Worm (Caenorhabditis elegans) whole organism, L1 larva: ENCODE results near the gene mvk-1.

Source experiments
- C04F5.9 ChIP-seq: sonication (generic microtip); optimal IDR thresholded peaks from 2 replicates; lab custom pipeline; 2016; ENCODE audit warnings: missing genetic modification characterization, missing compliant biosample characterization
- aha-1 ChIP-seq: fragments of 150-350 bp; optimal IDR thresholded peaks from 2 replicates; lab custom pipeline; 2014; ENCODE audit warnings: missing biosample characterization, missing genetic modification characterization
- alr-1 ChIP-seq: fragments of 200-800 bp; sonication (Bioruptor generic); optimal IDR thresholded peaks from 2 replicates; lab custom pipeline; 2018; ENCODE audit warnings: borderline replicate concordance, mild to moderate bottlenecking, missing genetic modification characterization, missing compliant biosample characterization
- aly-2 ChIP-seq: fragments of 150-350 bp; optimal IDR thresholded peaks from 2 replicates; lab custom pipeline; 2014; ENCODE audit warnings: missing biosample characterization, missing genetic modification characterization
- ama-1 ChIP-seq: fragments of 150-350 bp; optimal IDR thresholded peaks from 2 replicates; lab custom pipeline; 2014
- blmp-1 ChIP-seq: fragments of 150-350 bp; optimal IDR thresholded peaks from 2 replicates; lab custom pipeline; 2014; ENCODE audit warnings: missing biosample characterization, missing genetic modification characterization
- ceh-63 ChIP-seq: fragments of 200-800 bp; sonication (Bioruptor generic); optimal IDR thresholded peaks from 2 replicates; lab custom pipeline; 2018; ENCODE audit warnings: mild to moderate bottlenecking, missing genetic modification characterization, missing compliant biosample characterization
- ceh-88 ChIP-seq: fragments of 200-800 bp; sonication (Bioruptor generic); IDR thresholded peaks from 2 replicates; pipeline ENCODE4 v1.3.6; 2022; ENCODE audit warnings: missing genetic modification characterization, missing compliant biosample characterization
- ces-1 ChIP-seq: fragments of 150-350 bp; optimal IDR thresholded peaks from 2 replicates; lab custom pipeline; 2014; ENCODE audit warnings: missing biosample characterization, missing genetic modification reagents, missing genetic modification characterization
- efl-1 ChIP-seq, 4 experiments: fragments of 150-350 bp; optimal IDR thresholded peaks in 3 of 4; peaks in 1 of 4; 1 replicate in 1 of 4; 2 replicates in 3 of 4; lab custom pipeline; 2014; ENCODE audit warnings: missing biosample characterization in 2 of 4, missing genetic modification characterization in 2 of 4, missing genetic modification reagents in 2 of 4
- elt-2 ChIP-seq: sonication (generic microtip); optimal IDR thresholded peaks from 2 replicates; lab custom pipeline; 2016; ENCODE audit warnings: missing genetic modification characterization, mild to moderate bottlenecking, inconsistent platforms, missing compliant biosample characterization, missing genetic modification reagents
- fkh-10 ChIP-seq: sonication (generic microtip); optimal IDR thresholded peaks from 2 replicates; lab custom pipeline; 2017; ENCODE audit warnings: missing biosample characterization, missing genetic modification reagents, missing genetic modification characterization
- fkh-4 ChIP-seq: sonication (generic microtip); optimal IDR thresholded peaks from 2 replicates; lab custom pipeline; 2016; ENCODE audit warnings: missing compliant biosample characterization, missing genetic modification characterization, borderline replicate concordance
- grh-1 ChIP-seq: fragments of 200-800 bp; sonication (Bioruptor generic); IDR thresholded peaks from 2 replicates; pipeline ENCODE4 v1.3.6; 2022; ENCODE audit warnings: missing genetic modification reagents, missing genetic modification characterization, missing compliant biosample characterization
- irx-1 ChIP-seq: sonication (generic microtip); optimal IDR thresholded peaks from 2 replicates; lab custom pipeline; 2016; ENCODE audit warnings: missing genetic modification characterization, missing compliant biosample characterization
- jun-1 ChIP-seq: fragments of 150-350 bp; optimal IDR thresholded peaks from 2 replicates; lab custom pipeline; 2014; ENCODE audit warnings: missing biosample characterization, missing genetic modification reagents, missing genetic modification characterization
- lin-13 ChIP-seq: fragments of 150-350 bp; optimal IDR thresholded peaks from 2 replicates; lab custom pipeline; 2014; ENCODE audit warnings: missing biosample characterization, missing genetic modification reagents, missing genetic modification characterization
- lin-14 ChIP-seq: fragments of 200-800 bp; sonication (Bioruptor generic); optimal IDR thresholded peaks from 2 replicates; lab custom pipeline; 2018; ENCODE audit warnings: mild to moderate bottlenecking, missing genetic modification characterization, moderate library complexity, missing compliant biosample characterization
- lin-35 ChIP-seq, 2 experiments: fragments of 150-350 bp; optimal IDR thresholded peaks; 2 replicates each; lab custom pipeline; 2014; ENCODE audit warnings: missing biosample characterization in 2 of 2, missing genetic modification characterization in 2 of 2, missing genetic modification reagents in 2 of 2
- lir-3 ChIP-seq: sonication (generic microtip); optimal IDR thresholded peaks from 2 replicates; lab custom pipeline; 2016; ENCODE audit warnings: mild to moderate bottlenecking, missing genetic modification characterization, moderate library complexity, missing compliant biosample characterization; ENCODE audit not compliant: poor library complexity
- lsy-2 ChIP-seq, 2 experiments: fragments of 150-350 bp; optimal IDR thresholded peaks; 2 replicates each; lab custom pipeline; 2014; ENCODE audit warnings: missing biosample characterization in 2 of 2, missing genetic modification characterization in 2 of 2
- mab-9 ChIP-seq: fragments of 200-800 bp; sonication (Bioruptor generic); IDR thresholded peaks from 2 replicates; pipeline ENCODE4 v1.3.6; 2022; ENCODE audit warnings: missing genetic modification reagents, missing genetic modification characterization, missing compliant biosample characterization
- mdl-1 ChIP-seq, 2 experiments: fragments of 150-350 bp; optimal IDR thresholded peaks; 2 replicates each; lab custom pipeline; 2014 to 2017; ENCODE audit warnings: missing biosample characterization in 2 of 2, missing genetic modification characterization in 2 of 2, inconsistent platforms in 1 of 2
- mep-1 ChIP-seq: fragments of 150-350 bp; optimal IDR thresholded peaks from 2 replicates; lab custom pipeline; 2014; ENCODE audit warnings: missing biosample characterization, missing genetic modification characterization
- nhr-12 ChIP-seq: sonication (generic microtip); optimal IDR thresholded peaks from 2 replicates; lab custom pipeline; 2017; ENCODE audit warnings: missing biosample characterization, missing genetic modification characterization
- nhr-20 ChIP-seq: sonication (generic microtip); optimal IDR thresholded peaks from 2 replicates; lab custom pipeline; 2016; ENCODE audit warnings: mild to moderate bottlenecking, missing genetic modification characterization, missing compliant biosample characterization
- nhr-237 ChIP-seq: fragments of 150-350 bp; optimal IDR thresholded peaks from 2 replicates; lab custom pipeline; 2014; ENCODE audit warnings: missing biosample characterization, missing genetic modification characterization
- nhr-28 ChIP-seq: fragments of 150-350 bp; optimal IDR thresholded peaks from 2 replicates; lab custom pipeline; 2014; ENCODE audit warnings: missing biosample characterization, missing genetic modification characterization
- nhr-90 ChIP-seq: sonication (generic microtip); optimal IDR thresholded peaks from 2 replicates; lab custom pipeline; 2016; ENCODE audit warnings: mild to moderate bottlenecking, missing genetic modification characterization, missing compliant biosample characterization; ENCODE audit not compliant: poor library complexity
- pax-3 ChIP-seq: fragments of 200-800 bp; sonication (Bioruptor generic); optimal IDR thresholded peaks from 2 replicates; lab custom pipeline; 2018; ENCODE audit warnings: mild to moderate bottlenecking, missing genetic modification characterization, moderate library complexity, missing compliant biosample characterization
- rnt-1 ChIP-seq: sonication (generic microtip); optimal IDR thresholded peaks from 2 replicates; lab custom pipeline; 2016; ENCODE audit warnings: mild to moderate bottlenecking, missing genetic modification characterization, moderate library complexity, missing compliant biosample characterization
- snpc-4 ChIP-seq: fragments of 150-350 bp; optimal IDR thresholded peaks from 2 replicates; lab custom pipeline; 2014; ENCODE audit warnings: missing biosample characterization, missing genetic modification characterization
- snu-23 ChIP-seq: sonication (generic microtip); optimal IDR thresholded peaks from 2 replicates; lab custom pipeline; 2016; ENCODE audit warnings: missing genetic modification characterization, missing compliant biosample characterization
- sup-37 ChIP-seq: fragments of 200-800 bp; sonication (Bioruptor generic); optimal IDR thresholded peaks from 2 replicates; lab custom pipeline; 2018; ENCODE audit warnings: mild to moderate bottlenecking, missing genetic modification characterization, missing compliant biosample characterization
- swsn-7 ChIP-seq: sonication (generic microtip); optimal IDR thresholded peaks from 2 replicates; lab custom pipeline; 2016; ENCODE audit warnings: missing genetic modification characterization, missing compliant biosample characterization
- unc-62 ChIP-seq: fragments of 150-350 bp; optimal IDR thresholded peaks from 2 replicates; lab custom pipeline; 2014; ENCODE audit warnings: missing biosample characterization, missing genetic modification reagents, missing genetic modification characterization
- unc-86 ChIP-seq: sonication (generic microtip); optimal IDR thresholded peaks from 2 replicates; lab custom pipeline; 2016; ENCODE audit warnings: missing genetic modification characterization, missing compliant biosample characterization
- vab-15 ChIP-seq: sonication (generic microtip); optimal IDR thresholded peaks from 2 replicates; lab custom pipeline; 2017; ENCODE audit warnings: missing genotype, mild to moderate bottlenecking, missing genetic modification characterization, missing compliant biosample characterization
- zag-1 ChIP-seq: fragments of 150-350 bp; optimal IDR thresholded peaks from 2 replicates; lab custom pipeline; 2014; ENCODE audit warnings: missing biosample characterization, missing genetic modification characterization
- ztf-11 ChIP-seq, 2 experiments: sonication (generic microtip); optimal IDR thresholded peaks; 2 replicates each; lab custom pipeline; 2016 to 2017; ENCODE audit warnings: missing genetic modification characterization in 2 of 2, missing biosample characterization in 1 of 2, missing compliant biosample characterization in 1 of 2

mvk-1 gene

ce11 chrIII:6102762-6103161, 33.3 kb downstream of the mvk-1 start, which contains the start of gene C05D10.4:
TSS of gene C05D10.4 (minus strand) at chrIII:6102862.
- TF ChIP-seq alr-1 (tag; lab: Kevin White, UChicago) (no peak), lin-14 (GFP tag; lab: Kevin White, UChicago) (no peak), grh-1 (no peak), jun-1 (no peak), pax-3 (tag; lab: Kevin White, UChicago) (no peak), nhr-90 (tag; lab: Kevin White, UChicago) (no peak), C04F5.9 (no peak), ama-1 (lab: Kevin White, UChicago) (no peak)

ce11 chrIII:6095654-6096053, 40.4 kb downstream of the mvk-1 start:
- no peak for TF ChIP-seq aly-2 (tag; lab: Kevin White, UChicago)
- peak; percentile 92 for TF ChIP-seq blmp-1 (tag; lab: Kevin White, UChicago)

- TF ChIP-seq rnt-1 (tag; lab: Kevin White, UChicago) (no peak), mab-9 (GFP tag; lab: Robert Waterston, UW) (no peak), elt-2 (peak; percentile 70)
Observed at ce11 chrIII:6087705-6088359, 48.2 kb downstream of the mvk-1 start, which contains the start of gene wht-1. TSS of gene wht-1 (minus strand) at chrIII:6087755.

- no peak for TF ChIP-seq ama-1 (lab: Kevin White, UChicago)
- TF ChIP-seq zag-1, result no peak
- TF ChIP-seq aha-1, result no peak
- TF ChIP-seq nhr-237, result no peak
- TF ChIP-seq C04F5.9, result no peak
- TF ChIP-seq mep-1, result no peak
- no peak for TF ChIP-seq mdl-1 (tag; optimal IDR thresholded peaks at IDR 0.05; lab: Kevin White, UChicago)
- no peak for TF ChIP-seq ceh-88 (GFP tag; lab: Robert Waterston, UW)
Observed at ce11 chrIII:6085311-6085710, 50.8 kb downstream of the mvk-1 start.

- TF ChIP-seq lin-14 (GFP tag; lab: Kevin White, UChicago), result peak; percentile 37
- TF ChIP-seq lsy-2 (tag; optimal IDR thresholded peaks at IDR 0.05; lab: Kevin White, UChicago), result peak in 1 of 2 experiments; percentile 2
- TF ChIP-seq lin-13 (GFP tag; lab: Kevin White, UChicago), result no peak
- no peak for TF ChIP-seq swsn-7
- TF ChIP-seq, all 84 proteins: peak for 2
Observed at ce11 chrIII:6080263-6080662, 55.8 kb downstream of the mvk-1 start, which contains the start of gene attf-4. TSS of gene attf-4 (plus strand) at chrIII:6080563.

- peak; percentile 53 for TF ChIP-seq lin-14 (GFP tag; lab: Kevin White, UChicago)
- no peak for TF ChIP-seq ces-1 (GFP tag; lab: Kevin White, UChicago)
- peak; percentile 29 for TF ChIP-seq snu-23 (GFP tag; lab: Kevin White, UChicago)
- no peak for TF ChIP-seq fkh-4 (tag; lab: Kevin White, UChicago)
- TF ChIP-seq fkh-10 (GFP tag; lab: Kevin White, UChicago), result no peak
- peak; percentile 30 for TF ChIP-seq vab-15 (tag; lab: Kevin White, UChicago)
- TF ChIP-seq snpc-4 (tag; lab: Kevin White, UChicago), result no peak
- no peak for TF ChIP-seq aha-1
- no peak for TF ChIP-seq ceh-88 (GFP tag; lab: Robert Waterston, UW)
- peak; percentile 9 to 20 for TF ChIP-seq efl-1 (optimal IDR thresholded peaks at IDR 0.05; lab: Kevin White, UChicago)
- TF ChIP-seq efl-1 (GFP tag; optimal IDR thresholded peaks at IDR 0.05 in 1 of 2; lab: Kevin White, UChicago), result peak in 1 of 2 experiments; percentile 65
- TF ChIP-seq nhr-28 (tag; lab: Kevin White, UChicago), result no peak
- TF ChIP-seq lsy-2 (tag; optimal IDR thresholded peaks at IDR 0.05; lab: Kevin White, UChicago), result peak in 1 of 2 experiments; percentile 29
- TF ChIP-seq sup-37, result no peak
- TF ChIP-seq pax-3 (tag; lab: Kevin White, UChicago), result no peak
- no peak for TF ChIP-seq nhr-12
- no peak for TF ChIP-seq jun-1
- no peak for TF ChIP-seq nhr-90 (tag; lab: Kevin White, UChicago)
- TF ChIP-seq alr-1 (tag; lab: Kevin White, UChicago), result no peak
- no peak for TF ChIP-seq nhr-20 (tag; lab: Kevin White, UChicago)
- no peak for TF ChIP-seq irx-1 (tag; lab: Kevin White, UChicago)
- TF ChIP-seq mep-1, result peak; percentile 25
- TF ChIP-seq ceh-63 (GFP tag; lab: Kevin White, UChicago), result no peak
- peak; percentile 25 for TF ChIP-seq unc-86
- peak; percentile 2 for TF ChIP-seq blmp-1 (tag; lab: Kevin White, UChicago)
- TF ChIP-seq lir-3, result no peak
- no peak for TF ChIP-seq lin-35 (GFP tag; optimal IDR thresholded peaks at IDR 0.05; lab: Kevin White, UChicago)
- peak in 1 of 2 experiments; percentile 7 for TF ChIP-seq ztf-11 (tag; optimal IDR thresholded peaks at IDR 0.05; lab: Kevin White, UChicago)
- no peak for TF ChIP-seq unc-62 (GFP tag; lab: Kevin White, UChicago)
Observed at ce11 chrIII:6078917-6079316, 57.2 kb downstream of the mvk-1 start.
